Fruit fly (Drosophila melanogaster) whole organism, pupa: Measurements from ENCODE around the gene Dip-B.

Experiments
- CG10348 ChIP-seq: fragments of 200-800 bp; sonication (Bioruptor generic); IDR thresholded peaks from 2 replicates; pipeline ENCODE4 v1.3.6; 2022; ENCODE audit warnings: missing biosample characterization, missing genetic modification characterization
- CG12605 ChIP-seq: fragments of 200-800 bp; sonication (Bioruptor generic); IDR thresholded peaks from 2 replicates; pipeline ENCODE4 v1.3.6; 2022; ENCODE audit warnings: missing biosample characterization, missing genetic modification characterization
- CG13204 ChIP-seq: fragments of 200-800 bp; sonication (Bioruptor generic); optimal IDR thresholded peaks from 2 replicates; lab custom pipeline; 2018; ENCODE audit warnings: missing biosample characterization, mild to moderate bottlenecking, missing genetic modification characterization, moderate library complexity
- CG14655 ChIP-seq: fragments of 200-800 bp; sonication (Bioruptor generic); optimal IDR thresholded peaks from 3 replicates; lab custom pipeline; 2017; ENCODE audit warnings: mild to moderate bottlenecking, missing biosample characterization, missing genetic modification reagents, missing genetic modification characterization
- CG15710 ChIP-seq: fragments of 200-800 bp; sonication (Bioruptor generic); optimal IDR thresholded peaks from 2 replicates; lab custom pipeline; 2018; ENCODE audit warnings: missing biosample characterization, mild to moderate bottlenecking, missing genetic modification characterization, moderate library complexity
- CG17806 ChIP-seq: fragments of 200-800 bp; sonication (Bioruptor generic); optimal IDR thresholded peaks from 2 replicates; lab custom pipeline; 2018; ENCODE audit warnings: missing biosample characterization, mild to moderate bottlenecking, missing genetic modification characterization, moderate library complexity
- CG32121 ChIP-seq: fragments of 200-800 bp; sonication (Bioruptor generic); IDR thresholded peaks from 2 replicates; pipeline ENCODE4 v1.3.6; 2022; ENCODE audit warnings: missing biosample characterization, missing genetic modification characterization
- CG34367 ChIP-seq: fragments of 200-800 bp; sonication (Bioruptor generic); optimal IDR thresholded peaks from 2 replicates; lab custom pipeline; 2018; ENCODE audit warnings: missing biosample characterization, mild to moderate bottlenecking, missing genetic modification characterization
- CG4496 ChIP-seq: fragments of 200-800 bp; sonication (Bioruptor generic); IDR thresholded peaks from 3 replicates; pipeline ENCODE4 v1.3.6; 2022; ENCODE audit warnings: missing biosample characterization, missing genetic modification characterization
- CG8159 ChIP-seq: fragments of 200-800 bp; sonication (Bioruptor generic); optimal IDR thresholded peaks from 3 replicates; lab custom pipeline; 2018; ENCODE audit warnings: missing biosample characterization, mild to moderate bottlenecking, missing genetic modification characterization, moderate library complexity
- CG8301 ChIP-seq: fragments of 200-800 bp; sonication (Bioruptor generic); optimal IDR thresholded peaks from 2 replicates; lab custom pipeline; 2018; ENCODE audit warnings: missing biosample characterization, mild to moderate bottlenecking, missing genetic modification characterization
- CG9948 ChIP-seq: fragments of 200-800 bp; sonication (Bioruptor generic); optimal IDR thresholded peaks from 2 replicates; lab custom pipeline; 2018; ENCODE audit warnings: missing biosample characterization, mild to moderate bottlenecking, missing genetic modification characterization, moderate library complexity
- D1 ChIP-seq: fragments of 200-800 bp; sonication (Bioruptor generic); optimal IDR thresholded peaks from 2 replicates; lab custom pipeline; 2018; ENCODE audit warnings: missing biosample characterization, mild to moderate bottlenecking, missing genetic modification characterization, moderate library complexity
- EcR ChIP-seq: fragments of 200-800 bp; sonication (Bioruptor generic); optimal IDR thresholded peaks from 3 replicates; lab custom pipeline; 2019; ENCODE audit warnings: missing biosample characterization, missing genetic modification characterization, mild to moderate bottlenecking, moderate library complexity, missing genetic modification reagents
- Ets98B ChIP-seq: fragments of 200-800 bp; sonication (Bioruptor generic); IDR thresholded peaks from 2 replicates; pipeline ENCODE4 v1.3.6; 2022; ENCODE audit warnings: missing biosample characterization, missing genetic modification characterization
- Pif1A ChIP-seq: fragments of 200-800 bp; sonication (Bioruptor generic); optimal IDR thresholded peaks from 3 replicates; lab custom pipeline; 2016; ENCODE audit warnings: missing biosample characterization, missing genetic modification characterization
- Pif1B ChIP-seq: fragments of 200-800 bp; sonication (Bioruptor generic); optimal IDR thresholded peaks from 3 replicates; lab custom pipeline; 2016; ENCODE audit warnings: missing biosample characterization, missing genetic modification characterization
- Snoo ChIP-seq: fragments of 200-800 bp; sonication (Bioruptor generic); optimal IDR thresholded peaks from 3 replicates; lab custom pipeline; 2017; ENCODE audit warnings: missing biosample characterization, mild to moderate bottlenecking, missing genetic modification characterization, inconsistent platforms
- fd96Ca ChIP-seq: fragments of 200-800 bp; sonication (Bioruptor generic); IDR thresholded peaks from 3 replicates; pipeline ENCODE4 v1.3.6; 2022; ENCODE audit warnings: missing biosample characterization, missing genetic modification characterization
- gl ChIP-seq: fragments of 200-800 bp; sonication (Bioruptor generic); optimal IDR thresholded peaks from 2 replicates; lab custom pipeline; 2018; ENCODE audit warnings: missing biosample characterization, mild to moderate bottlenecking, missing genetic modification characterization
- rn ChIP-seq: fragments of 200-800 bp; sonication (Bioruptor generic); IDR thresholded peaks from 2 replicates; pipeline ENCODE4 v1.3.6; 2022; ENCODE audit warnings: missing biosample characterization, missing genetic modification characterization

The Dip-B gene

dm6 chr3R:13802057-13802817 lies 20.1 kb downstream of the Dip-B start:
- TF ChIP-seq Pif1A (GFP tag; lab: Kevin White, UChicago) = no peak
- no peak for TF ChIP-seq CG32121
- 0 out of 2 replicates have a peak, but pooled peaks have one; percentile 2 for TF ChIP-seq CG12605 (GFP tag; lab: Robert Waterston, UW)

- TF ChIP-seq EcR (no peak), fd96Ca (no peak), CG8159 (no peak), CG15710 (no peak), Snoo (tag; lab: Kevin White, UChicago) (no peak), CG17806 (no peak), gl (tag; lab: Kevin White, UChicago) (no peak), Pif1A (GFP tag; lab: Kevin White, UChicago) (no peak), CG9948 (tag; lab: Kevin White, UChicago) (no peak), CG34367 (tag; lab: Kevin White, UChicago) (no peak), rn (GFP tag; lab: Robert Waterston, UW) (no peak), CG4496 (GFP tag; lab: Robert Waterston, UW) (no peak), D1 (tag; lab: Kevin White, UChicago) (no peak), CG8301 (tag; lab: Kevin White, UChicago) (no peak), CG12605 (GFP tag; lab: Robert Waterston, UW) (no peak), CG13204 (GFP tag; lab: Kevin White, UChicago) (no peak), CG14655 (GFP tag; lab: Kevin White, UChicago) (no peak), Pif1B (GFP tag; lab: Kevin White, UChicago) (no peak), CG10348 (no peak)
These were observed 21.2 kb downstream of the Dip-B start for dm6 chr3R:13803185-13803887.

- TF ChIP-seq CG12605 (GFP tag; lab: Robert Waterston, UW) (no peak), rn (GFP tag; lab: Robert Waterston, UW) (no peak), D1 (tag; lab: Kevin White, UChicago) (no peak), CG8159 (peak; percentile 57), CG15710 (peak; percentile 19), Pif1A (GFP tag; lab: Kevin White, UChicago) (no peak), CG14655 (GFP tag; lab: Kevin White, UChicago) (peak; percentile 39), CG9948 (tag; lab: Kevin White, UChicago) (peak; percentile 1), Ets98B (GFP tag; lab: Robert Waterston, UW) (no peak)
These were observed 22.0 kb downstream of the Dip-B start for dm6 chr3R:13803892-13804710.

- TF ChIP-seq rn (GFP tag; lab: Robert Waterston, UW) (no peak), Ets98B (GFP tag; lab: Robert Waterston, UW) (0 out of 2 replicates have a peak, but pooled peaks have one; percentile 15), CG12605 (GFP tag; lab: Robert Waterston, UW) (no peak), CG32121 (peak; percentile 42; the same call in 1 of the 2 replicates), CG13204 (GFP tag; lab: Kevin White, UChicago) (no peak)
These were observed 23.0 kb downstream of the Dip-B start for dm6 chr3R:13804971-13805603.

dm6 chr3R:13806032-13806709 lies 24.1 kb downstream of the Dip-B start:
- TF ChIP-seq Ets98B (GFP tag; lab: Robert Waterston, UW) = peak; percentile 5; the same call in 1 of the 2 replicates
- peak; percentile 92 for TF ChIP-seq EcR
- no peak for TF ChIP-seq CG8159

- peak; percentile 25 for TF ChIP-seq CG15710
- no peak for TF ChIP-seq EcR
- no peak for TF ChIP-seq CG13204 (GFP tag; lab: Kevin White, UChicago)
- TF ChIP-seq CG17806 = peak; percentile 21
- TF ChIP-seq CG12605 (GFP tag; lab: Robert Waterston, UW) = peak; percentile 54
- peak; percentile 34 for TF ChIP-seq CG8159
- TF ChIP-seq rn (GFP tag; lab: Robert Waterston, UW) = no peak
- peak; percentile 35; the same call in 2 of the 3 replicates for TF ChIP-seq CG4496 (GFP tag; lab: Robert Waterston, UW)
- TF ChIP-seq CG8301 (tag; lab: Kevin White, UChicago) = peak; percentile 61
- TF ChIP-seq fd96Ca = no peak
- TF ChIP-seq Pif1A (GFP tag; lab: Kevin White, UChicago) = peak; percentile 60
- TF ChIP-seq CG14655 (GFP tag; lab: Kevin White, UChicago) = peak; percentile 78
- peak; percentile 20 for TF ChIP-seq CG34367 (tag; lab: Kevin White, UChicago)
- TF ChIP-seq CG10348 = no peak
- TF ChIP-seq Snoo (tag; lab: Kevin White, UChicago) = peak; percentile 23
- peak; percentile 51 for TF ChIP-seq CG9948 (tag; lab: Kevin White, UChicago)
- TF ChIP-seq D1 (tag; lab: Kevin White, UChicago) = no peak
- TF ChIP-seq gl (tag; lab: Kevin White, UChicago) = no peak
- peak; percentile 39 for TF ChIP-seq Pif1B (GFP tag; lab: Kevin White, UChicago)
- TF ChIP-seq CG32121 = peak; percentile 49
- no peak; the same call in 1 of the 2 replicates for TF ChIP-seq Ets98B (GFP tag; lab: Robert Waterston, UW)
These were observed 24.6 kb downstream of the Dip-B start for dm6 chr3R:13806710-13807093.
